Worm (Caenorhabditis elegans) whole organism, L3 larva: Measurements from ENCODE around the gene lgc-58.

Experiments used
- R02D3.7 ChIP-seq: fragments of 150-350 bp; optimal IDR thresholded peaks from 2 replicates; lab custom pipeline; 2014; ENCODE audit warnings: missing biosample characterization, missing genetic modification characterization
- ama-1 ChIP-seq: fragments of 150-350 bp; optimal IDR thresholded peaks from 2 replicates; lab custom pipeline; 2018
- ceh-28 ChIP-seq: fragments of 150-350 bp; optimal IDR thresholded peaks from 2 replicates; lab custom pipeline; 2014; ENCODE audit warnings: missing biosample characterization, missing genetic modification reagents, missing genetic modification characterization
- ceh-82 ChIP-seq: fragments of 150-350 bp; optimal IDR thresholded peaks from 2 replicates; lab custom pipeline; 2014; ENCODE audit warnings: missing biosample characterization, missing genetic modification characterization
- egl-27 ChIP-seq: sonication (generic microtip); optimal IDR thresholded peaks from 4 replicates; lab custom pipeline; 2017; ENCODE audit warnings: missing biosample characterization, missing genetic modification reagents, missing genetic modification characterization
- egl-5 ChIP-seq: fragments of 150-350 bp; optimal IDR thresholded peaks from 2 replicates; lab custom pipeline; 2017; ENCODE audit warnings: missing biosample characterization, missing genetic modification reagents, missing genetic modification characterization, inconsistent platforms
- elt-1 ChIP-seq: fragments of 150-350 bp; optimal IDR thresholded peaks from 2 replicates; lab custom pipeline; 2014; ENCODE audit warnings: missing biosample characterization, missing genetic modification characterization
- elt-2 ChIP-seq: sonication (generic microtip); optimal IDR thresholded peaks from 2 replicates; lab custom pipeline; 2016; ENCODE audit warnings: missing genetic modification reagents, mild to moderate bottlenecking, missing genetic modification characterization, missing compliant biosample characterization
- fkh-10 ChIP-seq: sonication (generic microtip); optimal IDR thresholded peaks from 2 replicates; lab custom pipeline; 2017; ENCODE audit warnings: missing biosample characterization, missing genetic modification reagents, missing genetic modification characterization
- fkh-2 ChIP-seq: fragments of 150-350 bp; optimal IDR thresholded peaks from 2 replicates; lab custom pipeline; 2014; ENCODE audit warnings: missing biosample characterization, missing genetic modification reagents, missing genetic modification characterization
- nhr-237 ChIP-seq: fragments of 150-350 bp; optimal IDR thresholded peaks from 2 replicates; lab custom pipeline; 2014; ENCODE audit warnings: missing biosample characterization, missing genetic modification characterization
- pha-4 ChIP-seq: fragments of 150-350 bp; optimal IDR thresholded peaks from 2 replicates; lab custom pipeline; 2014; ENCODE audit warnings: missing biosample characterization, missing genetic modification reagents, missing genetic modification characterization
- unc-39 ChIP-seq: sonication (generic microtip); optimal IDR thresholded peaks from 4 replicates; lab custom pipeline; 2017; ENCODE audit warnings: missing biosample characterization, missing genetic modification characterization
- ztf-4 ChIP-seq: fragments of 150-350 bp; optimal IDR thresholded peaks from 2 replicates; lab custom pipeline; 2014; ENCODE audit warnings: missing biosample characterization, missing genetic modification characterization

DNA sequence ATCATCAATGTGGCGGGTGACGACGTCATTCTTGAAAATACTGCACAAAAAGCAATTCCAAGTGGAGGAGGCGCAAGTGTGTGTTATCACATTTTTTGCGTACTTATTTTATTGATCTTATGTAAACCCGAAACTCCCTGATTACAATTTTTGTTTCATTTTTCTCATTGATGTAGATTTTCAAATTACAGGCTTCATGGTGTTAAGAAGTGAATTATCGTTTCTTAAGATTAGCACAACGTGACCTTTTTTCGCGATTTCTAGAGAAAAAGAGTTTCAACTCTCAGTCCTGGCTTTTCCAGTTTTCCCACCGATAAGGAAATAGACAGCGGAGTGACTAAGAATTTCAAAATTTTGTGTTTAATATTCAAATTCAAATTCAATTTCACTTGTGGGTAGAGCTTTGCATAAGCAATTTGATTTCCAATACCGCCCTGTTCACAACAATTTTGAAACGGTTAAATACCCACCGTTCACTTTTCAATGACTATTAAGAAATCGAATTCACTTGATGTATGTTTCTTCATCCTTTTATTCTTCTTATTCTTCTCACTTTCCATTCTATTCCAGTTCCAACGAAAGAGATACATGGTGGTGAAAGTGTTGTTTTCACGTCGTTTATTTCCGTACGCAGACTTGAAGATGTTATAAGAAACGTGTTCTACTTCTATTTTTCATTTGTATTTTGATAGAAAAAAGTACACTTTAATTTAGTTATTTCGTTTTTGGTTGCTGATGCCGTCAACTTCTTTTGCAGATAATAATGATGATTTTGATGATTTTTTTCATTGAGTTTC, 48.4 kb upstream of the lgc-58 start:
- TF ChIP-seq ceh-82 = no peak
- no peak for TF ChIP-seq elt-1 (tag; lab: Kevin White, UChicago)
- no peak for TF ChIP-seq nhr-237 (tag; lab: Kevin White, UChicago)
- no peak for TF ChIP-seq unc-39 (tag; lab: Kevin White, UChicago)
- TF ChIP-seq fkh-10 (GFP tag; lab: Kevin White, UChicago) = no peak
- no peak for TF ChIP-seq ztf-4 (tag; lab: Kevin White, UChicago)
- TF ChIP-seq fkh-2 (tag; lab: Kevin White, UChicago) = no peak
- no peak for TF ChIP-seq R02D3.7
- TF ChIP-seq ama-1 (lab: Kevin White, UChicago) = no peak
- TF ChIP-seq pha-4 (tag; lab: Kevin White, UChicago) = no peak
- no peak for TF ChIP-seq ceh-28
- TF ChIP-seq egl-27 (tag; lab: Kevin White, UChicago) = no peak
- peak; percentile 52 for TF ChIP-seq elt-2
- no peak for TF ChIP-seq egl-5 (tag; lab: Kevin White, UChicago)
